Fruit fly (Drosophila melanogaster) whole organism, adult: ENCODE data around the gene VhaSFD.

ENCODE experiments used
- CG12768 ChIP-seq: fragments of 200-800 bp; sonication (Bioruptor generic); optimal IDR thresholded peaks from 2 replicates; lab custom pipeline; 2017; ENCODE audit warnings: missing biosample characterization, missing genetic modification characterization, mild to moderate bottlenecking, moderate library complexity, missing genetic modification reagents
- CG14711 ChIP-seq: fragments of 200-800 bp; sonication (Bioruptor generic); optimal IDR thresholded peaks from 2 replicates; lab custom pipeline; 2018; ENCODE audit warnings: missing biosample characterization, mild to moderate bottlenecking, missing genetic modification characterization, moderate library complexity
- CG1620 ChIP-seq: fragments of 200-800 bp; sonication (Bioruptor generic); optimal IDR thresholded peaks from 2 replicates; lab custom pipeline; 2016; ENCODE audit warnings: missing biosample characterization, missing genetic modification characterization
- CG5204 ChIP-seq: fragments of 200-800 bp; sonication (Bioruptor generic); optimal IDR thresholded peaks from 2 replicates; lab custom pipeline; 2016; ENCODE audit warnings: missing biosample characterization, missing genetic modification characterization
- CG7045 ChIP-seq: fragments of 200-800 bp; sonication (Bioruptor generic); optimal IDR thresholded peaks from 2 replicates; lab custom pipeline; 2017; ENCODE audit warnings: missing biosample characterization, mild to moderate bottlenecking, missing genetic modification characterization
- Crg-1 ChIP-seq: fragments of 200-800 bp; sonication (Bioruptor generic); optimal IDR thresholded peaks from 2 replicates; lab custom pipeline; 2016; ENCODE audit warnings: missing biosample characterization, missing genetic modification characterization
- Hr96 ChIP-seq: fragments of 200-800 bp; sonication (Bioruptor generic); optimal IDR thresholded peaks from 2 replicates; lab custom pipeline; 2016; ENCODE audit warnings: missing biosample characterization, missing genetic modification characterization
- bab1 ChIP-seq: fragments of 200-800 bp; sonication (Bioruptor generic); optimal IDR thresholded peaks from 3 replicates; lab custom pipeline; 2019; ENCODE audit warnings: missing biosample characterization, mild to moderate bottlenecking, missing genetic modification characterization, moderate library complexity
- ovo ChIP-seq: fragments of 200-800 bp; sonication (Bioruptor generic); optimal IDR thresholded peaks from 2 replicates; lab custom pipeline; 2016; ENCODE audit warnings: missing biosample characterization, missing genetic modification characterization
- tj ChIP-seq: fragments of 200-800 bp; sonication (Bioruptor generic); optimal IDR thresholded peaks from 3 replicates; lab custom pipeline; 2017; ENCODE audit warnings: missing biosample characterization, mild to moderate bottlenecking, missing genetic modification characterization, moderate library complexity
- toe ChIP-seq: fragments of 200-800 bp; sonication (Bioruptor generic); optimal IDR thresholded peaks from 2 replicates; lab custom pipeline; 2016; ENCODE audit warnings: missing biosample characterization, missing genetic modification characterization

- TF ChIP-seq CG1620 (GFP tag; lab: Kevin White, UChicago) (no peak), Crg-1 (no peak), Hr96 (GFP tag; lab: Kevin White, UChicago) (no peak), tj (no peak), CG7045 (GFP tag; lab: Kevin White, UChicago) (no peak), toe (no peak), CG12768 (GFP tag; lab: Kevin White, UChicago) (no peak), CG5204 (GFP tag; lab: Kevin White, UChicago) (no peak), ovo (no peak), CG14711 (tag; lab: Kevin White, UChicago) (no peak), bab1 (no peak)
Observed at dm6 chr2L:16732338-16732892, 4.8 kb upstream of the VhaSFD start, which contains the start of gene Nubp1.
